Fruit fly (Drosophila melanogaster) ovary, adult (tissue): ENCODE measurements around the gene heix.

ENCODE experiments used
- CG17801 ChIP-seq: fragments of 200-800 bp; optimal IDR thresholded peaks from 2 replicates; lab custom pipeline; 2019; ENCODE audit warnings: missing biosample characterization, mild to moderate bottlenecking, missing genetic modification characterization, moderate library complexity; ENCODE audit not compliant: partially characterized antibody

Gene heix

DNA sequence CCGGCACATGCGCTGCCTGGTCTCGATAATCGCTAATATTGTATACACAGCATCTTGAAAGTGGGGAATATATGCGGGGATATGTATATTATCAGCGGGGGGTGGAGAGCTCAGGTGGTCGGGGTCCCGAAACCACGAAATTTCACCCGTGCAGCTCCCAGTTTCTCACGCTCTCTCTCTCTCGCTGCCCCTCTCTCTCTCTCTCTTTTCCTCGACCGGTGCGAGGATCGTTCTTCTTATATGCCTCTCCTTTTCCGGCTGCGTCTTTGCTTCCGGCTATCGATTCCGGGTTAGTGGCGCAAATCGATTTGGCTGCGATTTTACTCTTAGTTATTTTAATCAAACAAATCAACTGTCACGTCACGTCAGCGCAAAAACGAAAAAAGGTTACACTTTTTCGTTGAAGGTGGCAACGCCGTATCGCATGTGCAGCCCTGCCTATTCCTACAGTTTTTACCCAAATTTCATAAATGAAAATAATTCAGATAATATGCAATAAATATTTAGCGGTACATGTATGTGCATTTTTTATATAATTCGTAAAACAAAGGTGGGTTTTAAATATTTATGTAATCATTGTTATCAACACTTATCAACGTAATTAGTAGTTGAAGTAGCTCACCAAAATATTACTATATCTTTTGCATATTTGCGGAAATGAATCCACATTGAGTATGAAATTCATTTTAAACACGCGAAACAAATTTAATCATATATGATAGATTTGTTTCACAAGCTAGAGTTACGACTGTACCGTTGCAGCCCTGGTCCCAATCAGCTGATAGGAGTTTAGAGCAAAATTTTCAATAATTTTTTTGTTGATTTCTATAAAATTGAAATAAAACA lies at the start of gene heix, which contains the start of gene CG17328:
heix (minus strand) TSS at position 393 of the 846 bp plus-strand sequence.
CG17328 (plus strand) TSS at position 478 of the 846 bp plus-strand sequence.
- TF ChIP-seq CG17801, result peak; percentile 55

DNA sequence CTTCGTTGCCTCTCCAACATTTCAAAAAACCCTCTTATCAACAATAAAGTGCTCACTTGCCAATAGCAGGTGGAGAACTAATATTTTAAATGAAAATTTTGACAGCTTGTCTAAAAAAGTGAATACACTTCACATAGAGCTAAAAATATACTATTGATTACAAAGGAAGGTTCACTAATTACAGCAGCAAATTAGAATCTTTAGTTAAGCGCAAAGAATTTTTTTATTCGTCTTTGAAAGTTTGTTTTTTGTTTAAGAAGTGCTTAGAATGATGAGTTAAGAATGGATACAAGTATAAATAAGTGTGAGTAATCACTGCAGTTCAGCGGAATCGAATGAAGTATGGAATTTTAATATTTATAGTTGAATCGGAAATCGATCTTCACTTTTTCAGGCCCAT lies 42.6 kb upstream of the heix start, which contains the start of gene CG44405:
CG44405 (minus strand) TSS at position 101 of the 400 bp plus-strand sequence.
- TF ChIP-seq CG17801, result no peak

DNA sequence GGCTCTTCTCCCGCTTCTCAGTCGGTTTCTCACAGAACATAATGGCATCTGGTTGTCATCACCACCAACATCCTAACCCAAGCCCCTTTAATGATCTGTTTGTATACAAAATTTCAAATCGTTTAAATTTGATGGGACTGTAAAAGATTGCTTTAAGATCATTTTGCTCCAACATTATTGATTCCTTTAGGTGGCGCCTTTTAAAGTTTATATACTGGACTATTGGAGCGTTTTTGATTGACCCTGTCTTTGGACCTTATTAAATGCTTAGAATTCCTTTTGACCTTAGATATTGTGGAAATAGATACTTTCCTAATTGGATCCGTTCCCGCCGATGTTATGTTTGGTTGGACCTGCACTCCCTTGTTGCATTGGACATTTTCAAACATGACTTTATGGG lies 40.6 kb upstream of the heix start, which contains the start of gene CG42266:
CG42266 (minus strand) TSS at position 101 of the 400 bp plus-strand sequence.
- TF ChIP-seq CG17801, result no peak

DNA sequence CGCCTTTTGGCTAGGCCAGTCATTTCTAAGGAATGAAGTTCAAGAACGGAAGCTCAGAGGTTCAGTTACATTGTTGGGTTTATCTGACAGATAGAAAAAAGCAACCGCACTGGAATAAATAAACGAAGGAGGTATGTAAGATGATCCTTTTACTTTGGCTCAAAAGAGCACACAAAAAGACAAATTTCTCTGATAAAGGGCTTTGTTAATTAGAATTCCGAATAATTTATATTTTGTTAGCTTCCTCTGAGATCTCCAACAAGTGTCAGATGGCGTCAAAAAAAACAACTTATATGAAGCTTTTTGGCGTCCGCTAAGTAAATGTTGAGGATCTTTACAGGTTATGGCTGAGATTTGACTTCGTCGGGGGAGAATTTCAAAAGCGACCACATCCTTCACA lies 38.1 kb upstream of the heix start, which contains the start of gene CG31817:
CG31817 (minus strand) TSS at position 101 of the 400 bp plus-strand sequence.
- TF ChIP-seq CG17801, result no peak

DNA sequence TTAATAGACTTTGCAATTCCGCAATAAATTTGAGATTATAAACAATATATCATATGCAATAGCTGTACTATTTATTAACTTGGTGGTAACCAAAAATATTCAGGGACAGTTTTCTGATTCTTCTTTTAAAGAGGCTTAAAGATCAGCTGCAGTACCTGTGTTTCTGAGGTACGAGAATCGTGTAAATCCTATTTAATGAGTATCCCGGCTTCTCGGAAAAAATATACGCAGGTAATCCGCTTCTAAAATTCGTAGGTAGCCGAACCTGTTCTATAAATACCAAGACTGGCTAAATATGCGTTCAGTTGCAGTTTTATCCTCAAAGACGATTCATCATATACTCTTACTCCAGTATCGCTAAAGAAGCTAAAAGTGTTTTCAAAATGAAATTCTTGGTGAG lies 30.0 kb upstream of the heix start, which contains the start of gene CG4440:
CG4440 (plus strand) TSS at position 301 of the 400 bp plus-strand sequence.
- TF ChIP-seq CG17801, result no peak

DNA sequence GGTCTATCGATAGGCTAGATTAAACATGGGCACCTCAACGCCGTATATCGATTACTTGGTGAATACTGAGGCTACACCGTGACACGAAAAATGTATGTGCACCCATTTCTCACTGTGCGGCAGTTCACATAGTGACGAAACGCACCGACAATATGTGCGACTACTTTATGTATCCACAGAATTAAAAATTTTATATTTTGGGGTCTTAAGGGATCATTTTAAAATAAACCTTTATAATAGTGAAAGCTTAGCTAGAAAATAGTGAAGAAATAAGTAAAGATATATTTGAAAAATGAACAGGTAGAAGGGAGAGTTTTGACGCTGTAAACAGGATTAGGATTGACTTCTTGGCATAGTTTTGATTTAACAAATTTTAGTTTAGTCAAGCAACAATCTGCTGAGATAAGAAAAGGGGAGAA lies 29.5 kb upstream of the heix start, which contains the start of gene mRpL4:
mRpL4 (minus strand) TSS at position 31 of the 419 bp plus-strand sequence.
- peak; percentile 23 for TF ChIP-seq CG17801

DNA sequence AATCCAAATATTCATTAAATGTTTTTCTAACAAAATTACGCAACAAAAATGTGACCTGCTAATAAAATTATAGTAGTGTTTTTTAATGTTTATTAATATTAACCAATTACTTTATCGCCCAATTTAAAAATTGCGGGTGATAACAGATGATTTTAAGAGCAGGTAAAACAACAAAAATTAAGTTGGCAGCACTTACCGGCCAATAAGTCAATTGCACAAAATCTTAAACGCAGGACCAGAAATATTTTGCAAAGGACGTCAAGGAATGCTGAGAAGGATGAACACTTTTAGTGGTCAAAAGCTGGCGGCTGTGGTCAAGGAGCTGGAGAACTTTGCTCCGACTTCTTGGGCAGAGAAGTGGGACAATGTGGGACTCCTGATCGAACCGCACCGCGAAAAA lies 27.2 kb upstream of the heix start, which contains the start of gene CG4278:
CG4278 (plus strand) TSS at position 178 of the 400 bp plus-strand sequence.
- no peak for TF ChIP-seq CG17801

DNA sequence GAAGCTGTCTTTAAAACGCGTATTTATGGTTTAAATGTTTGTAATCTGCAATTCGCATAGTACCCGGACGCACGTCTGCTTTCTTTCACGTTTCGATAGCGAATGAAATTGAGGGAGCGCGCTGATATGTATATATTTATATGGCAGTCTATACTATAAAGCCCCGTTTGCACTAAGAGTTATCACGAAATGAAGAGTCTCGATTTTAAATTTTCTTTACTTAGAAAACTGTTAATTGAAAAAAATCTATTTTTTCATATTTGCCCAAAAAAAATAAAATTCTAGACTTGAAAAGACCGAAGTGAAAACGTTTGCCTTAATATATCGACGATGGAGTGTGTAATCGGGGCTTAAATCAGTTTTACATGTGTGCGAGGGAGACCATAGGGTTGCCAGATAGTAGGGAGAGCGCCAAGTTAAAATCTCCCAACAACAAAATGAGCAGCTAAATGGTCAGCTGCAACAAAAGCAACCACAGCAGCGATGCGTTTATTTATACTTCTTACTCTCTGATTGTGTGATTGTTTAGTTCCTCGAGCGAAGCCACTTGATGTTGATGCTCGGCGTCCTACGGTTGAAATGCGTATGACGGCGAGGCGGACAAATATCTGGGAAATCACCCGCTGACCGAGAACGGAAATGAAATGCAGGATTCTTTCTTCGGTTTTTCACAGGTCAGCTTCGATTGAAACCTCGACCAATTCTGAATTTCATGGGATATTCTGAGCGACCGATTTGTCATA lies 26.0 kb upstream of the heix start, which contains the start of gene cact:
cact (minus strand) TSS at position 693 of the 743 bp plus-strand sequence.
- peak; percentile 81 for TF ChIP-seq CG17801

DNA sequence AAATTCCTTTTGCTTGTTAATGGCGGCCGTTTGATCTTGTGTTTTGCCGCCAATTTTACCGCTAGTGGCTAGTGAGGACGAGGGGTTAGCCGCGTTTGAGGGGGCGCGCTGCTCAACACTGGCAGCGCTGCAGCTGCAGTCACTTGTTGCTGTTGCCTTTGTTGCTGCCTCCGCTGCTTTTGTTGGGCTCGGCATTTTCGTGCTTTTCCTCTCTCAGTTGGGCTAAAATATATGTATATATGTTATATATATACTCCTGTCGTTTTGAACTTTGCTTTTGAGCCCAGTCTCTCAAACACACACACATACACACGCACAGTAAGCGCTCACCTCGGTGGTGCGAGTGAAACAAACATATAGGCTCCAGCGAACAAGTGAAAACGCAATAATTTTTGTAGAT lies 25.2 kb upstream of the heix start:
- TF ChIP-seq CG17801, result no peak

DNA sequence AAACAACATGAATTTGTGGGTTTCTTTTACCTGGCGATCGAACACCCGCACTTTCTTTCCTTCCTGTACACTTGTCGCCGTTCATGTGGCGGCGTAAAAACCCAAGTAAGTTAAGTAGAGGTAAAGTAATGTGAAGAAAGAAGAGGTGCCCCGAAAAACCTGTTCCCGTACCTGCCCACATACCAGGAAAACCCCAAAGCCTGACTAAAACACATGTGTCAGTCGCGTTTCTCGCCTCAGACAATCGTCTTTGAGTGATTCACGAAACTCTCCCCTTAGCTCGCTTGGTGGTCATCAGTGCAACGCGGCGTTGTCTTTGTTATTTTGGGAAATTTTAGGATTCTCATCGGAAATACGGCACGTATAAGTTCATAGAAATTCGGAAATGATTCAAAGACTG lies 23.9 kb upstream of the heix start:
- no peak for TF ChIP-seq CG17801

DNA sequence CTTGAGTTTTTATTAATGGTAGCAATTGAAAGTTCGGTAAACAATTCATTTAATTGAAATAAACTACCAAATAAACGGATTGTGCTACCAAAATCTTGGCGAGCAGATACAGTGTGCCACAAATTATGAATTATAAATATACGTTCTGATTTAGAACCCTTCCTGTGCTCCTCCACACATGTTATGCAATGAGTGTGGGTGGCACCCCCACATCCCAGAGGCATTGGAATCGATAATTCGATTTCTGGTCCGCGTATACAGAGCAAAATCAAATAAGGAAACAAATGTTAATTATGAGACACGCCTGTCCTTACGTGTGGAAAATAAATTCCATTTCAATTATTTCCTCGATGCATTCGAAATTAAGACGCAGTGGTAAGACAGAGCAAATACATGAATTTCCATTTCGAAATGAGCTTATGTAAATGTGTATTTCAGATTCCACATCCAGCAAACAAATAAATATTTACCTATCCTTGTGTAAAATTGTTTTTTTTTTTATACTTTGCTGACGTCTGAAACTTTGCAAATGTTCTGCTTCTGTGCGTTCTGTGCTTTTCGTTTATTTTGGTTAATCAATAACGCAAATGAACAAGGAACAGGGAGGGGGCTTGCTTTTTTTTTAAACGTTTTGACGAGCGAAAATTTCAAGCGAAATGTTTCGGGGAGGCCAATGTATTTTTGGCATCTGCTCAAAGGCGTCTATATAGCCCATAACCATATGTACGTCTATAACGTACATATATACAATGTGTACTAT lies 22.4 kb upstream of the heix start:
- no peak for TF ChIP-seq CG17801

DNA sequence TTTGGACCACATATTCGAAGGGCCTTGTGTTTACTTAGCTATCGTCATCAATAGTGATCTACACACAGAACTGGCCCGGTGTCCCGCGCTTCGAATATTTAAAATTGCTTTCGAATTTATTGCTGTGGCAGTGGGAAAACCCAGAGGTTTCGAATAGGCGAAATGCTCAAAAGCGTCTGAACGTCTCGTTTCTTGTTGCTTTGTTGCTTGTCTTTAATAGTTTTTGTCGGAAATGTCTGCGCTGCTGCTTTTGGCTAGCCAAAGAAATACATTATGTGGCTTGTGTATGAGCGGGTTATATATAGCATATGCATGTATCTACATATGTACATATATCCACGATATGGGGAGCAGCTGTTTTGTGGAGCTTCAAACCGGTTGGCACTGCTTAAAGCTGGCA lies 21.6 kb upstream of the heix start:
- no peak for TF ChIP-seq CG17801

DNA sequence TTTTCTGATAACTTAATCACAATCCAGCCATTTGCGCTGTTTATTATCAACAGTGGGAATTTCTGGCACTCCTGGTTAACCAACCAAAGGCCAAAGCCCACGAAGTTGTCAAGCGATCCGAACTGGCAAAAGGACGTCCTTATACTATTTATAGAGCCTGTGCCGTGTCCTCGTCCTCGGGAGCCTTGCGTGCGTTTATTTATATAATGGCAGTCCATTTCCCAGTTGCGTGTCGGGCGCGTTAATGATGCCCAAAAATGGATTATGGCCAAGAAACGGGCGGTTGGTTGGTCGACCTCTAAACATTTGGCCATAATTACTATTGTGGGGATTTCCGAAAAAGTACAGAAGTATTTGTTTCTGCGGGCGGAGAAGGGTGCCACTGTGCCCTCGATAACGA lies 20.8 kb upstream of the heix start:
- TF ChIP-seq CG17801, result no peak

DNA sequence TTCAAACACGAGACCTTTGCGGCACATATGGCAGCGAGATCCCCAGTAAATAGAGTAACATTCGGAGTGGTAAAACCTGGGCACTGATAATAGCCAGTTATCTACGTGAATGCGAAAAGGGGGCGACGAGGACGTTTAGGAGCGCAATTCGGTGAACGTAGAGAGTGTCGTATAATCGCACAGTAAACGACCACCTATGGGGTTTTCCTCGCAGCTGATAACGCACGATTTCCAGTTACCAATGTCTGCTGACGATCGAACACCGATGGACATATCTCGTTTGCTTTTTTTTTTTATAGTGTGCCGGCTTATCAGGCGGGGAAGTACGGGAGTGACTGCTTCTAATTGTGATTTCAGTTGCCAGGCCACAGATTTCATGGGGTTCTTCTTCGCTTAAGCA lies 20.1 kb upstream of the heix start:
- no peak for TF ChIP-seq CG17801

DNA sequence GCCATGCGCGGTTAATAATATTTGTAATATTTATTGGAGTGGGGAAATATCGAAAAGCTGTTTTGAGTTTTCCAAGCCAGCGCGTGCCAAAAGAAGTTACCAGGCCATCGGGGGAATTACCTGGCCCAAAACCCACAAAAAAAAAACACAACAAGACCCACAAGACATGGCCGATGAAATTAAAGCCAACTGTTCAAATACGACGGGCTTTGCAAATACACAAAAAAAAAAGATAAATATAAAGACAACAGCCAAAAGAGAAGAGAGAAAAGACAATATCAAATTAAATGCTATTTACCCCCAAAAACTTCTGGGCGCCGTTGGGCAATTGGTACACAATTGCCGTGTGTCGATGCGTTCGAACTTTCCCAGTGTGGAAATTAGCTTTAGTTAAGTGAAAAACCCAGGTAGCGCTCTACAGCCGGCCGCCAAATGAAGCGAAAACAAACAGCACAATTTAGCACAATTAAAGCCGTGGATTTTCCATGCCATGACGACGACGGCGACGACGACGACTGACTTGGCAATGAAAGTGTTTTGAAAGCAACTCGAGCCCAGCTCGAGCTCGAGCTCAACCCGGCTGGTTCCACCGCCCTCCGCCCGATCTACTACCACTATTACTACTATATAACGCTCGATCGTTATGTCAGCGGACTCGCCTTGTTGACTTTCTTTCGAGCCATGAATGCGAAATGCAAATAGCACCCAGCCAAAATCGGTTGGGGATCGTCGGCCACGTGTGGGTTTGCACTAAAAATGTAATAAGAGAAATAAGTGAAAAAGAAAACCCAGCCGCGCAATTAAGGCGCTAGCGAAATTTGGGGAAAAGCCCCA lies 18.3 kb upstream of the heix start:
- no peak for TF ChIP-seq CG17801
